Fruit fly (Drosophila melanogaster) whole organism, embryonic: ENCODE data around the gene Drgx.

Source experiments
- Adf1 ChIP-seq: fragments of 200-800 bp; sonication (Bioruptor generic); IDR thresholded peaks from 2 replicates; pipeline ENCODE4 v1.3.6; 2022; ENCODE audit warnings: missing biosample characterization, missing genetic modification characterization
- Asciz ChIP-seq: fragments of 200-800 bp; sonication (Bioruptor generic); optimal IDR thresholded peaks from 2 replicates; lab custom pipeline; 2017; ENCODE audit warnings: missing biosample characterization, mild to moderate bottlenecking, missing genetic modification characterization, missing genetic modification reagents
- B-H2 ChIP-seq: fragments of 200-800 bp; sonication (Bioruptor generic); optimal IDR thresholded peaks from 2 replicates; lab custom pipeline; 2018; ENCODE audit warnings: missing biosample characterization, mild to moderate bottlenecking, missing genetic modification characterization
- BEAF-32 ChIP-seq: fragments of 200-800 bp; sonication (Bioruptor generic); optimal IDR thresholded peaks from 3 replicates; lab custom pipeline; 2017; ENCODE audit warnings: missing biosample characterization, missing genetic modification characterization, mild to moderate bottlenecking, moderate library complexity, missing genetic modification reagents
- CG1024 ChIP-seq: fragments of 200-800 bp; sonication (Bioruptor generic); IDR thresholded peaks from 2 replicates; pipeline ENCODE4 v1.3.6; 2022; ENCODE audit warnings: missing biosample characterization, missing genetic modification characterization
- CG10267 ChIP-seq: fragments of 200-800 bp; sonication (Bioruptor generic); optimal IDR thresholded peaks from 2 replicates; lab custom pipeline; 2018; ENCODE audit warnings: missing biosample characterization, mild to moderate bottlenecking, missing genetic modification characterization, moderate library complexity
- CG10959 ChIP-seq: fragments of 200-800 bp; sonication (Bioruptor generic); IDR thresholded peaks from 2 replicates; pipeline ENCODE4 v1.3.6; 2022; ENCODE audit warnings: missing biosample characterization, missing genetic modification characterization
- CG14965 ChIP-seq: fragments of 200-800 bp; sonication (Bioruptor generic); optimal IDR thresholded peaks from 2 replicates; lab custom pipeline; 2016; ENCODE audit warnings: missing biosample characterization, missing genetic modification characterization, borderline replicate concordance
- CG15011 ChIP-seq: fragments of 200-800 bp; sonication (Bioruptor generic); optimal IDR thresholded peaks from 3 replicates; lab custom pipeline; 2018; ENCODE audit warnings: missing biosample characterization, mild to moderate bottlenecking, missing genetic modification characterization
- CG17328 ChIP-seq: fragments of 200-800 bp; sonication (Bioruptor generic); IDR thresholded peaks from 2 replicates; pipeline ENCODE4 v1.3.6; 2022; ENCODE audit warnings: missing biosample characterization, missing genetic modification characterization
- CG18262 ChIP-seq: fragments of 200-800 bp; optimal IDR thresholded peaks from 3 replicates; lab custom pipeline; 2019; ENCODE audit warnings: missing biosample characterization, mild to moderate bottlenecking, missing genetic modification characterization, moderate library complexity
- CG2199 ChIP-seq: fragments of 200-800 bp; sonication (Bioruptor generic); IDR thresholded peaks from 3 replicates; pipeline ENCODE4 v1.3.6; 2022; ENCODE audit warnings: missing biosample characterization, missing genetic modification characterization
- CG30020 ChIP-seq: fragments of 200-800 bp; optimal IDR thresholded peaks from 2 replicates; lab custom pipeline; 2019; ENCODE audit warnings: missing biosample characterization, mild to moderate bottlenecking, missing genetic modification characterization, moderate library complexity
- CG31365 ChIP-seq: fragments of 200-800 bp; sonication (Bioruptor generic); optimal IDR thresholded peaks from 2 replicates; lab custom pipeline; 2018; ENCODE audit warnings: missing biosample characterization, mild to moderate bottlenecking, missing genetic modification characterization
- CG4617 ChIP-seq: fragments of 200-800 bp; sonication (Bioruptor generic); optimal IDR thresholded peaks from 3 replicates; lab custom pipeline; 2016; ENCODE audit warnings: missing biosample characterization, missing genetic modification characterization, borderline replicate concordance
- CG6175 ChIP-seq: fragments of 200-800 bp; sonication (Bioruptor generic); IDR thresholded peaks from 3 replicates; pipeline ENCODE4 v1.3.6; 2022; ENCODE audit warnings: missing biosample characterization, missing genetic modification characterization
- CG8924 ChIP-seq: fragments of 200-800 bp; optimal IDR thresholded peaks from 3 replicates; lab custom pipeline; 2019; ENCODE audit warnings: missing biosample characterization, mild to moderate bottlenecking, missing genetic modification characterization, moderate library complexity
- CG9609 ChIP-seq: fragments of 200-800 bp; sonication (Bioruptor generic); optimal IDR thresholded peaks from 3 replicates; lab custom pipeline; 2016; ENCODE audit warnings: missing biosample characterization, missing genetic modification characterization
- CG9727 ChIP-seq: fragments of 200-800 bp; sonication (Bioruptor generic); optimal IDR thresholded peaks from 3 replicates; lab custom pipeline; 2017; ENCODE audit warnings: missing biosample characterization, mild to moderate bottlenecking, missing genetic modification characterization
- CG9876 ChIP-seq: fragments of 200-800 bp; sonication (Bioruptor generic); optimal IDR thresholded peaks from 2 replicates; lab custom pipeline; 2016; ENCODE audit warnings: missing biosample characterization, missing genetic modification characterization
- Dll ChIP-seq: fragments of 200-800 bp; sonication (Bioruptor generic); IDR thresholded peaks from 4 replicates; pipeline ENCODE4 v1.3.6; 2022; ENCODE audit warnings: missing biosample characterization, missing genetic modification characterization; ENCODE audit not compliant: partially characterized antibody
- Eip74EF ChIP-seq, 2 experiments: fragments of 200-800 bp in 1 of 2; fragments of >200 bp in 1 of 2; sonication (Bioruptor generic) in 1 of 2; optimal IDR thresholded peaks; 2 replicates each; lab custom pipeline; 2017 to 2019; ENCODE audit warnings: missing biosample characterization in 2 of 2, missing genetic modification characterization in 2 of 2, mild to moderate bottlenecking in 1 of 2, moderate library complexity in 1 of 2
- Elba2 ChIP-seq: fragments of 200-800 bp; sonication (Bioruptor generic); optimal IDR thresholded peaks from 3 replicates; lab custom pipeline; 2016; ENCODE audit warnings: missing biosample characterization, missing genetic modification characterization
- HHEX ChIP-seq: fragments of 200-800 bp; sonication (Bioruptor generic); optimal IDR thresholded peaks from 3 replicates; lab custom pipeline; 2017; ENCODE audit warnings: missing biosample characterization, mild to moderate bottlenecking, missing genetic modification characterization, missing genetic modification reagents
- HLH3B ChIP-seq: fragments of 200-800 bp; sonication (Bioruptor generic); IDR thresholded peaks from 2 replicates; pipeline ENCODE4 v1.3.6; 2022; ENCODE audit warnings: missing biosample characterization, missing genetic modification characterization
- Rx ChIP-seq: fragments of 200-800 bp; sonication (Bioruptor generic); IDR thresholded peaks from 2 replicates; pipeline ENCODE4 v1.3.6; 2022; ENCODE audit warnings: missing biosample characterization, missing genetic modification characterization
- ac ChIP-seq: fragments of 200-800 bp; sonication (Bioruptor generic); optimal IDR thresholded peaks from 3 replicates; lab custom pipeline; 2017; ENCODE audit warnings: missing biosample characterization, mild to moderate bottlenecking, missing genetic modification characterization
- ato ChIP-seq: fragments of 200-800 bp; sonication (Bioruptor generic); IDR thresholded peaks from 2 replicates; pipeline ENCODE4 v1.3.6; 2022; ENCODE audit warnings: missing biosample characterization, missing genetic modification characterization; ENCODE audit not compliant: partially characterized antibody
- btn ChIP-seq: fragments of 200-800 bp; sonication (Bioruptor generic); optimal IDR thresholded peaks from 2 replicates; lab custom pipeline; 2016; ENCODE audit warnings: missing biosample characterization, missing genetic modification characterization
- caup ChIP-seq: fragments of 200-800 bp; sonication (Bioruptor generic); optimal IDR thresholded peaks from 3 replicates; lab custom pipeline; 2017; ENCODE audit warnings: missing biosample characterization, mild to moderate bottlenecking, missing genetic modification characterization, moderate library complexity; ENCODE audit not compliant: severe bottlenecking
- chinmo ChIP-seq: fragments of 200-800 bp; sonication (Bioruptor generic); IDR thresholded peaks from 4 replicates; pipeline ENCODE4 v1.3.6; 2022; ENCODE audit warnings: missing biosample characterization, missing genetic modification characterization; ENCODE audit not compliant: partially characterized antibody
- danr ChIP-seq: fragments of 200-800 bp; sonication (Bioruptor generic); IDR thresholded peaks from 2 replicates; pipeline ENCODE4 v1.3.6; 2022; ENCODE audit warnings: missing biosample characterization, missing genetic modification characterization
- en ChIP-seq: fragments of 200-800 bp; sonication (Bioruptor generic); optimal IDR thresholded peaks from 2 replicates; lab custom pipeline; 2016; ENCODE audit warnings: missing biosample characterization, missing genetic modification characterization
- esg ChIP-seq: fragments of 200-800 bp; sonication (Bioruptor generic); conservative IDR thresholded peaks from 2 replicates; pipeline ENCODE4 v1.3.6; 2022; ENCODE audit warnings: missing biosample characterization, missing genetic modification characterization
- ewg ChIP-seq: fragments of 200-800 bp; sonication (Bioruptor generic); optimal IDR thresholded peaks from 3 replicates; lab custom pipeline; 2017; ENCODE audit warnings: mild to moderate bottlenecking, missing biosample characterization, missing genetic modification reagents, missing genetic modification characterization
- fd3F ChIP-seq: fragments of 200-800 bp; sonication (Bioruptor generic); optimal IDR thresholded peaks from 2 replicates; lab custom pipeline; 2018; ENCODE audit warnings: missing biosample characterization, mild to moderate bottlenecking, missing genetic modification characterization, moderate library complexity
- gem ChIP-seq: fragments of 200-800 bp; sonication (Bioruptor generic); optimal IDR thresholded peaks from 2 replicates; lab custom pipeline; 2019; ENCODE audit warnings: missing biosample characterization, mild to moderate bottlenecking, missing genetic modification characterization, moderate library complexity
- gfzf ChIP-seq: fragments of 200-800 bp; sonication (Bioruptor generic); optimal IDR thresholded peaks from 2 replicates; lab custom pipeline; 2016; ENCODE audit warnings: missing biosample characterization, mild to moderate bottlenecking, missing genetic modification characterization, moderate library complexity
- grn ChIP-seq: fragments of 200-800 bp; sonication (Bioruptor generic); optimal IDR thresholded peaks from 3 replicates; lab custom pipeline; 2017; ENCODE audit warnings: missing biosample characterization, missing genetic modification characterization
- h ChIP-seq: fragments of >200 bp; optimal IDR thresholded peaks from 2 replicates; lab custom pipeline; 2017
- ken ChIP-seq: fragments of 200-800 bp; sonication (Bioruptor generic); IDR thresholded peaks from 3 replicates; pipeline ENCODE4 v1.3.6; 2022; ENCODE audit warnings: missing biosample characterization, missing genetic modification characterization
- lbe ChIP-seq: fragments of 200-800 bp; sonication (Bioruptor generic); optimal IDR thresholded peaks from 2 replicates; lab custom pipeline; 2016; ENCODE audit warnings: missing biosample characterization, mild to moderate bottlenecking, missing genetic modification characterization
- oc ChIP-seq: fragments of 200-800 bp; sonication (Bioruptor generic); optimal IDR thresholded peaks from 2 replicates; lab custom pipeline; 2018; ENCODE audit warnings: missing biosample characterization, mild to moderate bottlenecking, missing genetic modification characterization, moderate library complexity
- pros ChIP-seq: fragments of 200-800 bp; sonication (Bioruptor generic); optimal IDR thresholded peaks from 3 replicates; lab custom pipeline; 2019; ENCODE audit warnings: missing biosample characterization, mild to moderate bottlenecking, missing genetic modification characterization, moderate library complexity
- ro ChIP-seq: fragments of 200-800 bp; sonication (Bioruptor generic); IDR thresholded peaks from 2 replicates; pipeline ENCODE4 v1.3.6; 2022; ENCODE audit warnings: missing biosample characterization, missing genetic modification characterization
- shn ChIP-seq: fragments of 200-800 bp; sonication (Bioruptor generic); optimal IDR thresholded peaks from 3 replicates; lab custom pipeline; 2016; ENCODE audit warnings: missing biosample characterization, missing genetic modification characterization
- sima ChIP-seq: fragments of 200-800 bp; sonication (Bioruptor generic); optimal IDR thresholded peaks from 2 replicates; lab custom pipeline; 2016; ENCODE audit warnings: missing biosample characterization, missing genetic modification characterization
- sna ChIP-seq: fragments of 200-800 bp; sonication (Bioruptor generic); IDR thresholded peaks from 2 replicates; pipeline ENCODE4 v1.3.6; 2022; ENCODE audit warnings: missing biosample characterization, missing genetic modification characterization; ENCODE audit not compliant: partially characterized antibody
- vvl ChIP-seq: fragments of 200-800 bp; sonication (Bioruptor generic); IDR thresholded peaks from 2 replicates; pipeline ENCODE4 v1.3.6; 2022; ENCODE audit warnings: missing biosample characterization, missing genetic modification characterization
- zf30C ChIP-seq: fragments of 200-800 bp; sonication (Bioruptor generic); optimal IDR thresholded peaks from 3 replicates; lab custom pipeline; 2018; ENCODE audit warnings: missing biosample characterization, mild to moderate bottlenecking, missing genetic modification characterization

The Drgx gene

dm6 chr2L:3675770-3676169 lies 13.2 kb downstream of the Drgx start (continued):
- peak; percentile 35; the same call in 1 of the 2 replicates for TF ChIP-seq CG17328 (GFP tag; lab: Robert Waterston, UW)
- no peak for TF ChIP-seq ato (GFP tag; lab: Robert Waterston, UW)
- TF ChIP-seq Adf1 (GFP tag; lab: Robert Waterston, UW) = no peak
- peak; percentile 42; the same call in 1 of the 2 replicates for TF ChIP-seq Rx (GFP tag; lab: Robert Waterston, UW)
- no peak for TF ChIP-seq CG6175 (GFP tag; lab: Robert Waterston, UW)
- TF ChIP-seq zf30C (GFP tag; lab: Kevin White, UChicago) = peak; percentile 14
- no peak for TF ChIP-seq fd3F (GFP tag; lab: Kevin White, UChicago)
- TF ChIP-seq ewg (GFP tag; lab: Kevin White, UChicago) = peak; percentile 6
- peak; percentile 53 for TF ChIP-seq CG18262 (tag; lab: Kevin White, UChicago)
- TF ChIP-seq CG9609 = no peak
- peak; percentile 55 for TF ChIP-seq CG10959 (GFP tag; lab: Robert Waterston, UW)
- no peak for TF ChIP-seq CG9876 (GFP tag; lab: Kevin White, UChicago)
- no peak for TF ChIP-seq grn (GFP tag; lab: Kevin White, UChicago)
- peak; percentile 5 for TF ChIP-seq CG8924
- TF ChIP-seq Asciz (GFP tag; lab: Kevin White, UChicago) = no peak
- TF ChIP-seq danr (GFP tag; lab: Robert Waterston, UW) = no peak
- TF ChIP-seq oc (tag; lab: Kevin White, UChicago) = peak; percentile 28
- TF ChIP-seq sima = no peak
- TF ChIP-seq h (lab: Kevin White, UChicago) = no peak
- TF ChIP-seq lbe (GFP tag; lab: Kevin White, UChicago) = no peak
- TF ChIP-seq Eip74EF (GFP tag; optimal IDR thresholded peaks at IDR 0.05; lab: Kevin White, UChicago) = no peak
- no peak for TF ChIP-seq ro
- TF ChIP-seq CG9727 (GFP tag; lab: Kevin White, UChicago) = peak; percentile 18
- no peak for TF ChIP-seq CG30020 (tag; lab: Kevin White, UChicago)
- no peak for TF ChIP-seq ken (GFP tag; lab: Robert Waterston, UW)
- 0 out of 3 replicates have a peak, but pooled peaks have one; percentile 32 for TF ChIP-seq CG2199 (GFP tag; lab: Robert Waterston, UW)
- no peak for TF ChIP-seq Dll (GFP tag; lab: Robert Waterston, UW)
- no peak for TF ChIP-seq pros (GFP tag; lab: Kevin White, UChicago)
- TF ChIP-seq caup (GFP tag; lab: Kevin White, UChicago) = no peak
- TF ChIP-seq gem (tag; lab: Kevin White, UChicago) = peak; percentile 55
- no peak for TF ChIP-seq CG31365 (tag; lab: Kevin White, UChicago)
- peak; percentile 14; the same call in 1 of the 2 replicates for TF ChIP-seq esg (GFP tag; lab: Robert Waterston, UW)
- TF ChIP-seq CG10267 (tag; lab: Kevin White, UChicago) = peak; percentile 26
- TF ChIP-seq BEAF-32 (GFP tag; lab: Kevin White, UChicago) = no peak
- TF ChIP-seq CG1024 (GFP tag; lab: Robert Waterston, UW) = peak; percentile 29; the same call in 1 of the 2 replicates
- TF ChIP-seq B-H2 (GFP tag; lab: Kevin White, UChicago) = no peak
- TF ChIP-seq CG15011 (GFP tag; lab: Kevin White, UChicago) = no peak
- TF ChIP-seq chinmo (GFP tag; lab: Robert Waterston, UW) = no peak
- no peak for TF ChIP-seq ac (GFP tag; lab: Kevin White, UChicago)
- TF ChIP-seq sna = no peak
- no peak for TF ChIP-seq btn (GFP tag; lab: Kevin White, UChicago)
- TF ChIP-seq HLH3B (GFP tag; lab: Robert Waterston, UW) = 0 out of 2 replicates have a peak, but pooled peaks have one; percentile 17
- TF ChIP-seq vvl (GFP tag; lab: Robert Waterston, UW) = 0 out of 2 replicates have a peak, but pooled peaks have one; percentile 19
- TF ChIP-seq en = no peak
- TF ChIP-seq Elba2 (GFP tag; lab: Kevin White, UChicago) = no peak
- no peak for TF ChIP-seq HHEX (GFP tag; lab: Kevin White, UChicago)
- TF ChIP-seq shn (GFP tag; lab: Kevin White, UChicago) = no peak
- no peak for TF ChIP-seq CG14965 (GFP tag; lab: Kevin White, UChicago)
- no peak for TF ChIP-seq gfzf (GFP tag; lab: Kevin White, UChicago)
- TF ChIP-seq CG4617 (GFP tag; lab: Kevin White, UChicago) = no peak
